Fruit fly (Drosophila melanogaster) whole organism, pupa: Measurements from ENCODE around the gene CG9784.

Source experiments
- CG10348 ChIP-seq: fragments of 200-800 bp; sonication (Bioruptor generic); IDR thresholded peaks from 2 replicates; pipeline ENCODE4 v1.3.6; 2022; ENCODE audit warnings: missing biosample characterization, missing genetic modification characterization
- CG12605 ChIP-seq: fragments of 200-800 bp; sonication (Bioruptor generic); IDR thresholded peaks from 2 replicates; pipeline ENCODE4 v1.3.6; 2022; ENCODE audit warnings: missing biosample characterization, missing genetic modification characterization
- CG13204 ChIP-seq: fragments of 200-800 bp; sonication (Bioruptor generic); optimal IDR thresholded peaks from 2 replicates; lab custom pipeline; 2018; ENCODE audit warnings: missing biosample characterization, mild to moderate bottlenecking, missing genetic modification characterization, moderate library complexity
- CG14655 ChIP-seq: fragments of 200-800 bp; sonication (Bioruptor generic); optimal IDR thresholded peaks from 3 replicates; lab custom pipeline; 2017; ENCODE audit warnings: mild to moderate bottlenecking, missing biosample characterization, missing genetic modification reagents, missing genetic modification characterization
- CG15710 ChIP-seq: fragments of 200-800 bp; sonication (Bioruptor generic); optimal IDR thresholded peaks from 2 replicates; lab custom pipeline; 2018; ENCODE audit warnings: missing biosample characterization, mild to moderate bottlenecking, missing genetic modification characterization, moderate library complexity
- CG17806 ChIP-seq: fragments of 200-800 bp; sonication (Bioruptor generic); optimal IDR thresholded peaks from 2 replicates; lab custom pipeline; 2018; ENCODE audit warnings: missing biosample characterization, mild to moderate bottlenecking, missing genetic modification characterization, moderate library complexity
- CG32121 ChIP-seq: fragments of 200-800 bp; sonication (Bioruptor generic); IDR thresholded peaks from 2 replicates; pipeline ENCODE4 v1.3.6; 2022; ENCODE audit warnings: missing biosample characterization, missing genetic modification characterization
- CG34367 ChIP-seq: fragments of 200-800 bp; sonication (Bioruptor generic); optimal IDR thresholded peaks from 2 replicates; lab custom pipeline; 2018; ENCODE audit warnings: missing biosample characterization, mild to moderate bottlenecking, missing genetic modification characterization
- CG4496 ChIP-seq: fragments of 200-800 bp; sonication (Bioruptor generic); IDR thresholded peaks from 3 replicates; pipeline ENCODE4 v1.3.6; 2022; ENCODE audit warnings: missing biosample characterization, missing genetic modification characterization
- CG8159 ChIP-seq: fragments of 200-800 bp; sonication (Bioruptor generic); optimal IDR thresholded peaks from 3 replicates; lab custom pipeline; 2018; ENCODE audit warnings: missing biosample characterization, mild to moderate bottlenecking, missing genetic modification characterization, moderate library complexity
- CG8301 ChIP-seq: fragments of 200-800 bp; sonication (Bioruptor generic); optimal IDR thresholded peaks from 2 replicates; lab custom pipeline; 2018; ENCODE audit warnings: missing biosample characterization, mild to moderate bottlenecking, missing genetic modification characterization
- CG9948 ChIP-seq: fragments of 200-800 bp; sonication (Bioruptor generic); optimal IDR thresholded peaks from 2 replicates; lab custom pipeline; 2018; ENCODE audit warnings: missing biosample characterization, mild to moderate bottlenecking, missing genetic modification characterization, moderate library complexity
- D1 ChIP-seq: fragments of 200-800 bp; sonication (Bioruptor generic); optimal IDR thresholded peaks from 2 replicates; lab custom pipeline; 2018; ENCODE audit warnings: missing biosample characterization, mild to moderate bottlenecking, missing genetic modification characterization, moderate library complexity
- EcR ChIP-seq: fragments of 200-800 bp; sonication (Bioruptor generic); optimal IDR thresholded peaks from 3 replicates; lab custom pipeline; 2019; ENCODE audit warnings: missing biosample characterization, missing genetic modification characterization, mild to moderate bottlenecking, moderate library complexity, missing genetic modification reagents
- Ets98B ChIP-seq: fragments of 200-800 bp; sonication (Bioruptor generic); IDR thresholded peaks from 2 replicates; pipeline ENCODE4 v1.3.6; 2022; ENCODE audit warnings: missing biosample characterization, missing genetic modification characterization
- Pif1A ChIP-seq: fragments of 200-800 bp; sonication (Bioruptor generic); optimal IDR thresholded peaks from 3 replicates; lab custom pipeline; 2016; ENCODE audit warnings: missing biosample characterization, missing genetic modification characterization
- Pif1B ChIP-seq: fragments of 200-800 bp; sonication (Bioruptor generic); optimal IDR thresholded peaks from 3 replicates; lab custom pipeline; 2016; ENCODE audit warnings: missing biosample characterization, missing genetic modification characterization
- Snoo ChIP-seq: fragments of 200-800 bp; sonication (Bioruptor generic); optimal IDR thresholded peaks from 3 replicates; lab custom pipeline; 2017; ENCODE audit warnings: missing biosample characterization, mild to moderate bottlenecking, missing genetic modification characterization, inconsistent platforms
- fd96Ca ChIP-seq: fragments of 200-800 bp; sonication (Bioruptor generic); IDR thresholded peaks from 3 replicates; pipeline ENCODE4 v1.3.6; 2022; ENCODE audit warnings: missing biosample characterization, missing genetic modification characterization
- gl ChIP-seq: fragments of 200-800 bp; sonication (Bioruptor generic); optimal IDR thresholded peaks from 2 replicates; lab custom pipeline; 2018; ENCODE audit warnings: missing biosample characterization, mild to moderate bottlenecking, missing genetic modification characterization
- rn ChIP-seq: fragments of 200-800 bp; sonication (Bioruptor generic); IDR thresholded peaks from 2 replicates; pipeline ENCODE4 v1.3.6; 2022; ENCODE audit warnings: missing biosample characterization, missing genetic modification characterization

CG9784 gene

dm6 chrX:16575097-16575496, 23.9 kb downstream of the CG9784 start:
- TF ChIP-seq CG32121 (GFP tag; lab: Robert Waterston, UW) (0 out of 2 replicates have a peak, but pooled peaks have one; percentile 12), D1 (tag; lab: Kevin White, UChicago) (no peak)

DNA sequence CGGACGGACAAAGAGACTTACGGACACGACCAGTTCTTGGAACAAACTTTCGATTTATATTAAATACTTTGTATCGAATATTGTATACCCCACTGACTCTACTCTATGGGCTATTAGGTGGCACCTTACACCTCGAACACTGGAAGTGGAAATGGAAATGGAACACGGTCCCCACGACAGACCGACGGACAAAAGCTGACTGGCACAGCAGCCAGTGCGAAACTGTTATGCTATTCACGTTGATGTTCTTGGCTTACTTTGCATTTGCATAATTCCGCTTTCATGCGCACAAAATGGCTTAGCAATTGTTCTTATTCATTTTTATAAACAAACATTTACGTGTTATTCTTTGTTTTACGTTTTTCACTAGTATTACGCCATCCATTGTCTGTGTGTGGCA, 24.9 kb downstream of the CG9784 start:
- TF ChIP-seq rn (GFP tag; lab: Robert Waterston, UW) (no peak), Pif1A (GFP tag; lab: Kevin White, UChicago) (no peak), Ets98B (no peak), CG8301 (no peak), CG17806 (tag; lab: Kevin White, UChicago) (no peak), CG34367 (tag; lab: Kevin White, UChicago) (no peak), Snoo (tag; lab: Kevin White, UChicago) (no peak)
- TF ChIP-seq, all 21 proteins: peak for 0

DNA sequence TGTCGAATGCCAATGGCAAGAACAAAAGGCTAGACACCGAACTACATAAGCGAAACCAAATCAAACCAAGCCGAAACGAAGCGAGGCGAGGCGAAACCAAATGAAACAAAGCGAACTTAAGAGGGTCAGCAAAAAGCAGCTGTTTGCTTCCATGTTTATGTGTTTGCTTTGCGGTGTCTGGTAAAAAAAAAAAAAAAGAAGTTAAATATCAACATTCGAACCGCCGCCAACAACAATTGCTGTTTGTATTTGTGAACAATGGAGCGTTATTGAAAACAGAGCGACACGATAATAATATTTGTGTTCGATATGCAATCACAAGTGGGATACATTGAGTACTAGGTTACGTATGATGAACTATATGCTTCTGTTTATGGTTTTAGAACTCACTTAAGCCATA, 25.4 kb downstream of the CG9784 start:
- TF ChIP-seq CG8159 (tag; lab: Kevin White, UChicago) (peak; percentile 2), fd96Ca (GFP tag; lab: Robert Waterston, UW) (0 out of 3 replicates have a peak, but pooled peaks have one; percentile 32), CG17806 (tag; lab: Kevin White, UChicago) (no peak), CG12605 (GFP tag; lab: Robert Waterston, UW) (no peak), Pif1A (GFP tag; lab: Kevin White, UChicago) (peak; percentile 51), CG14655 (GFP tag; lab: Kevin White, UChicago) (no peak), CG13204 (peak; percentile 33), gl (peak; percentile 39), EcR (GFP tag; lab: Kevin White, UChicago) (no peak), CG34367 (tag; lab: Kevin White, UChicago) (peak; percentile 11), CG9948 (tag; lab: Kevin White, UChicago) (no peak), Pif1B (peak; percentile 7)
- TF ChIP-seq, all 21 proteins: peak for 7

DNA sequence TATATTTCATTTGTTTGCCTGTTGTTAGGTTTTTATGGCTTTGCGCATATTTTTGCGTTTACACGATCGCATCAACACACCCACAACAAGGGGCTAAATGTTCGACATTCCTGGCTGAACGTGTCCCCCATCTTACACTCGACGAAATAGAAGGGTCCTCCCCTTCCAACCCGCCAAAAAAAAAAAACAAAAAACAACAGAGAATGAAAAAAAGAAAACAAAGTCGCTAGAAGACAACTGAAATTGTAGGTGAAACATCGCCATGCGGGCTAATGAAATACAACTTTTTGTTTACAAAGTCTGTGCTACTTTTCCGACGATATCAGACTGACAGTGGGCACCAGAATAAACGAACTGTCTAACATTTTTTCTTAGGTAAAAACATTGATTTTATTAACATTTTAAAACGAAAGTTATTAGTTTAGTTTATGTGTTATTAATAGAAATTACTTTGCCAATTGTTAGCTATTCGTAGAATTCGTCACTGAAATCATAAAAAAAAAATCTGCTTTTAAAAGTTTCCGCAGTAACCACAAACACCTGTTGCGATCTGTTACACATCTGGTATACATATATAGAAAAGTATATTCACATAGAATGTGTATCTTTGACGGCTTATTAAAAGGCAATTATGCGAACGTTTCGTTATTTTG, 28.3 kb downstream of the CG9784 start:
- TF ChIP-seq Ets98B, result peak; percentile 42; the same call in 1 of the 2 replicates
- no peak for TF ChIP-seq CG14655 (GFP tag; lab: Kevin White, UChicago)
- TF ChIP-seq CG32121 (GFP tag; lab: Robert Waterston, UW), result peak; percentile 58
- TF ChIP-seq CG15710 (tag; lab: Kevin White, UChicago), result no peak
- no peak for TF ChIP-seq rn (GFP tag; lab: Robert Waterston, UW)
- TF ChIP-seq CG12605 (GFP tag; lab: Robert Waterston, UW), result no peak
- peak; percentile 68; the same call in 2 of the 3 replicates for TF ChIP-seq CG4496 (GFP tag; lab: Robert Waterston, UW)
- no peak for TF ChIP-seq Pif1B

dm6 chrX:16565377-16565776, 33.6 kb downstream of the CG9784 start:
- TF ChIP-seq gl, result no peak
- no peak for TF ChIP-seq CG32121 (GFP tag; lab: Robert Waterston, UW)
- TF ChIP-seq Pif1B, result no peak
- TF ChIP-seq CG15710 (tag; lab: Kevin White, UChicago), result no peak
- no peak for TF ChIP-seq EcR (GFP tag; lab: Kevin White, UChicago)

DNA sequence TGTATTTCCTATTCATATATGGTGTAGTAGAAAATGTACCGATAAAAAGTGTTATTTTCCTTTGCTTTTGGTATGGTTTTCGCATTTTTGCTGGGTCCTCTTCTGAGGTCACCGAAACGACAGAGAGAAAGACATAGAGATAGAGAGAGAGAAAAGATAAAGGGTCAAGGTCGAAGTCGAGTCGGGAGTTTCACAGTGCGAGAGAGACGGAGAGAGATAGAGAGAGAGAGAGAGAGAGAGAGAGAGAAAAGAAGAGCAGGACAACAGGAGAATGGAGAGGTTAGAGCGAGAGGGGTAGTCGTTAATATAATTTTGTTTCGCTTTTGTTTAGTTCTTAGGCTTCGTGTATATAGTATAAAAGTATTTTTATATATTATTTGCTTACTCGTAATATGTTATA, 36.8 kb downstream of the CG9784 start:
- TF ChIP-seq CG34367 (tag; lab: Kevin White, UChicago), result no peak
- peak; percentile 61 for TF ChIP-seq EcR (GFP tag; lab: Kevin White, UChicago)

- TF ChIP-seq CG15710 (tag; lab: Kevin White, UChicago), result peak; percentile 3
- TF ChIP-seq CG10348 (GFP tag; lab: Robert Waterston, UW), result no peak
- TF ChIP-seq EcR (GFP tag; lab: Kevin White, UChicago), result peak; percentile 10
- TF ChIP-seq CG4496 (GFP tag; lab: Robert Waterston, UW), result peak; percentile 59; the same call in 1 of the 3 replicates
- TF ChIP-seq CG14655 (GFP tag; lab: Kevin White, UChicago), result no peak
- TF ChIP-seq CG17806 (tag; lab: Kevin White, UChicago), result no peak
- TF ChIP-seq CG9948 (tag; lab: Kevin White, UChicago), result no peak
- peak; percentile 61 for TF ChIP-seq CG13204
- TF ChIP-seq CG32121 (GFP tag; lab: Robert Waterston, UW), result no peak
- no peak for TF ChIP-seq Snoo (tag; lab: Kevin White, UChicago)
- TF ChIP-seq fd96Ca (GFP tag; lab: Robert Waterston, UW), result no peak
- TF ChIP-seq D1 (tag; lab: Kevin White, UChicago), result peak; percentile 12
- TF ChIP-seq Pif1A (GFP tag; lab: Kevin White, UChicago), result peak; percentile 16
- TF ChIP-seq Pif1B, result peak; percentile 9
Observed at dm6 chrX:16559514-16560510, 39.2 kb downstream of the CG9784 start, which contains the start of gene Pp2B-14D. Gene Pp2B-14D, minus strand, starts transcription at chrX:16560016.
